Fruit fly (Drosophila melanogaster) whole organism, wandering third instar larva: ENCODE results near the gene ato.
A peak's percentile ranks its signal among the peaks of the same experiment; 100 is the strongest.

Source experiments
- Abd-B ChIP-seq: fragments of >200 bp; optimal IDR thresholded peaks from 2 replicates; lab custom pipeline; 2017; ENCODE audit warnings: missing biosample characterization, missing genetic modification characterization
- CG32264 ChIP-seq: fragments of 200-800 bp; sonication (Bioruptor generic); optimal IDR thresholded peaks from 2 replicates; lab custom pipeline; 2016; ENCODE audit warnings: missing biosample characterization, missing genetic modification characterization
- CG9705 ChIP-seq: fragments of 200-800 bp; sonication (Bioruptor generic); optimal IDR thresholded peaks from 2 replicates; lab custom pipeline; 2018; ENCODE audit warnings: missing biosample characterization, mild to moderate bottlenecking, missing genetic modification characterization
- GATAd ChIP-seq: sonication (Bioruptor generic); optimal IDR thresholded peaks from 2 replicates; lab custom pipeline; 2016; ENCODE audit warnings: missing biosample characterization, missing genetic modification characterization
- HLH106 ChIP-seq: fragments of 200-800 bp; optimal IDR thresholded peaks from 3 replicates; lab custom pipeline; 2019; ENCODE audit warnings: missing biosample characterization, mild to moderate bottlenecking, missing genetic modification characterization, moderate library complexity
- Hr78 ChIP-seq: fragments of >200 bp; optimal IDR thresholded peaks from 2 replicates; lab custom pipeline; 2017; ENCODE audit warnings: missing biosample characterization, missing genetic modification characterization
- Jra ChIP-seq: sonication (Bioruptor generic); optimal IDR thresholded peaks from 2 replicates; lab custom pipeline; 2016; ENCODE audit warnings: missing biosample characterization, missing genetic modification characterization
- Mio ChIP-seq: sonication (Bioruptor generic); optimal IDR thresholded peaks from 2 replicates; lab custom pipeline; 2016; ENCODE audit warnings: missing biosample characterization, missing genetic modification characterization
- Myc ChIP-seq: fragments of >200 bp; optimal IDR thresholded peaks from 2 replicates; lab custom pipeline; 2017
- OdsH ChIP-seq: fragments of 200-800 bp; sonication (Bioruptor generic); optimal IDR thresholded peaks from 2 replicates; lab custom pipeline; 2016; ENCODE audit warnings: missing biosample characterization, mild to moderate bottlenecking, missing genetic modification characterization
- Rel ChIP-seq, 2 experiments: fragments of 200-800 bp; sonication (Bioruptor generic) in 1 of 2; optimal IDR thresholded peaks; 2 replicates in 1 of 2; 3 replicates in 1 of 2; lab custom pipeline; 2016 to 2019; ENCODE audit warnings: mild to moderate bottlenecking in 2 of 2, missing biosample characterization in 2 of 2, missing genetic modification characterization in 2 of 2, moderate library complexity in 1 of 2
- Sp1 ChIP-seq: fragments of 200-800 bp; sonication (Bioruptor generic); optimal IDR thresholded peaks from 3 replicates; lab custom pipeline; 2019; ENCODE audit warnings: missing biosample characterization, mild to moderate bottlenecking, missing genetic modification characterization, moderate library complexity
- Vsx2 ChIP-seq: fragments of 200-300, 225-300 bp; sonication (Bioruptor generic); optimal IDR thresholded peaks from 2 replicates; lab custom pipeline; 2018; ENCODE audit warnings: missing biosample characterization, missing genetic modification characterization; ENCODE audit not compliant: partially characterized antibody
- br ChIP-seq: fragments of 200-800 bp; sonication (Bioruptor generic); optimal IDR thresholded peaks from 2 replicates; lab custom pipeline; 2016; ENCODE audit warnings: missing biosample characterization, missing genetic modification characterization
- brk ChIP-seq: fragments of 200-800 bp; sonication (Bioruptor generic); optimal IDR thresholded peaks from 2 replicates; lab custom pipeline; 2016; ENCODE audit warnings: missing biosample characterization, mild to moderate bottlenecking, missing genetic modification characterization
- dl ChIP-seq, 2 experiments: fragments of 175-275, 200-275 bp in 1 of 2; fragments of 200-275 bp in 1 of 2; sonication (Bioruptor generic); optimal IDR thresholded peaks; lab custom pipeline; 2018; ENCODE audit warnings: mild to moderate bottlenecking in 2 of 2, missing biosample characterization in 2 of 2, missing genetic modification characterization in 2 of 2, moderate library complexity in 2 of 2; ENCODE audit not compliant: partially characterized antibody in 2 of 2, insufficient read depth in 1 of 2
- dmrt93B ChIP-seq: fragments of 200-800 bp; sonication (Bioruptor generic); optimal IDR thresholded peaks from 2 replicates; lab custom pipeline; 2018; ENCODE audit warnings: missing biosample characterization, mild to moderate bottlenecking, missing genetic modification characterization
- dsf ChIP-seq: sonication (Bioruptor generic); optimal IDR thresholded peaks from 2 replicates; lab custom pipeline; 2016; ENCODE audit warnings: missing biosample characterization, missing genetic modification characterization, borderline replicate concordance
- foxo ChIP-seq, 2 experiments: fragments of 200-800 bp; sonication (Bioruptor generic); optimal IDR thresholded peaks; 2 replicates in 1 of 2; 3 replicates in 1 of 2; lab custom pipeline; 2016 to 2017; ENCODE audit warnings: missing biosample characterization in 2 of 2, missing genetic modification characterization in 2 of 2
- h ChIP-seq: fragments of 200-800 bp; sonication (Bioruptor generic); optimal IDR thresholded peaks from 3 replicates; lab custom pipeline; 2016; ENCODE audit warnings: missing biosample characterization, mild to moderate bottlenecking, missing genetic modification characterization
- jim ChIP-seq: fragments of 175-275, 200-325 bp; sonication (Bioruptor generic); optimal IDR thresholded peaks from 2 replicates; lab custom pipeline; 2016; ENCODE audit warnings: missing biosample characterization, mild to moderate bottlenecking, missing genetic modification characterization
- lola ChIP-seq: fragments of >200 bp; optimal IDR thresholded peaks from 2 replicates; lab custom pipeline; 2017; ENCODE audit warnings: missing biosample characterization, missing genetic modification characterization
- pan ChIP-seq: fragments of >200 bp; optimal IDR thresholded peaks from 2 replicates; lab custom pipeline; 2017
- psq ChIP-seq: fragments of 200-800 bp; sonication (Bioruptor generic); optimal IDR thresholded peaks from 3 replicates; lab custom pipeline; 2017; ENCODE audit warnings: missing biosample characterization, mild to moderate bottlenecking, missing genetic modification characterization, moderate library complexity
- rgr ChIP-seq: fragments of 200-800 bp; sonication (Bioruptor generic); optimal IDR thresholded peaks from 3 replicates; lab custom pipeline; 2016; ENCODE audit warnings: missing biosample characterization, mild to moderate bottlenecking, missing genetic modification characterization
- sage ChIP-seq: fragments of 200-800 bp; sonication (Bioruptor generic); optimal IDR thresholded peaks from 2 replicates; lab custom pipeline; 2016; ENCODE audit warnings: missing biosample characterization, mild to moderate bottlenecking, missing genetic modification characterization
- sv ChIP-seq: fragments of 200-800 bp; sonication (Bioruptor generic); optimal IDR thresholded peaks from 3 replicates; lab custom pipeline; 2016; ENCODE audit warnings: missing biosample characterization, missing genetic modification characterization
- tai ChIP-seq: sonication (Bioruptor generic); optimal IDR thresholded peaks from 2 replicates; lab custom pipeline; 2016; ENCODE audit warnings: missing biosample characterization, missing genetic modification characterization
- usp ChIP-seq: fragments of >200 bp; optimal IDR thresholded peaks from 2 replicates; lab custom pipeline; 2017; ENCODE audit warnings: missing biosample characterization, missing genetic modification characterization
- woc ChIP-seq: sonication (Bioruptor generic); optimal IDR thresholded peaks from 2 replicates; lab custom pipeline; 2016; ENCODE audit warnings: missing biosample characterization, mild to moderate bottlenecking, missing genetic modification characterization

Gene ato

DNA sequence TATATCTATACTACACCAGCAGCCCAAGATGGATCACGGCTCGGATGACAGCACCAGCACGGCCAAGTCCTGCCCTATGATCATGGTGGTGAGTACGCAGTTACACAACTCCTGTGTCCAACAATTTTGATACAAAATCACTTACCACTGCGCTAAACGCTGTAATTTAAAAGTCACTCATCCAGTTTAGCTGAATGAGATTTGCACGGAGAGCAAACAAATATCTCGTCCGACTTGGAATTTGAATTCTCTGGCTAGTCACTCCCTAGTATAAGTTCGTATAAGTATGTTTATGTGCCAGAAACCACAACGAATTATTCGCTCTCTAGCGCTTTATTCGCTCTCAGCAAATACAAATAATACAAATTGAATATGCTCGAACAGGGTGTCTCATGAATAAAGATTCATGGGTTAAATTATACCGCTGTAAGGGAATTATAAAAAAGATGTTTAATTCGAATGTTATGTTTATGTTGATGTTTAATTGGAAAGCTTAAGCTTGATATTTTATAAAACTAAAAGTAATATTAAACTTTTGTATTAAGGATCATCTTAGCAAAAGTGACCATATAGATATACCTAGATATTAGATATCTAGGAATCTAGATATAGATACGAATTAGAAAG, 40.0 kb downstream of the ato start:
- TF ChIP-seq foxo (GFP tag; optimal IDR thresholded peaks at IDR 0.05; lab: Kevin White, UChicago) (peak in 1 of 2 experiments; percentile 5), CG32264 (GFP tag; lab: Kevin White, UChicago) (no peak), Myc (lab: Kevin White, UChicago) (no peak), Rel (GFP tag; optimal IDR thresholded peaks at IDR 0.05; lab: Kevin White, UChicago) (no peak), Rel (tag; optimal IDR thresholded peaks at IDR 0.05; lab: Kevin White, UChicago) (peak; percentile 57), h (GFP tag; lab: Kevin White, UChicago) (no peak)

DNA sequence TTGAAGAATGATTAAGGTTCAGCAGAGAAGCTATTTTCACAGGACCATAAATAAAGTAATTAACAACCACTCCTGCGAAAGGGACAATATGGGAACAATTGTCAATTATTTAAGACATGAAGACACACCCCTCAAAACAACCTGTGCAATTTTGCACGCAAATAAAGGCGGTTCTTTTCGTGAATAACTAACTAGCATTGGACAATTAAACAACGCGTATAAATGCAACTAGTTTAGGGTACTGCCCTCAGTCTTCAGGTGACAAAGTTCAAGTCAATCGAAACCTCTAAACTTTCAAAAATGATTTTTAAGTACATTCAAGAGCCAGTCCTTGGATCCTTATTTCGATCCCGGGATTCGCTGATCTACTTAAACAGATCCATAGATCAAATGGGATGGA, 43.6 kb downstream of the ato start, which contains the start of gene Or85a:
Gene Or85a (plus strand): TSS at position 301 of the 400 bp plus-strand sequence.
- TF ChIP-seq usp (GFP tag; lab: Kevin White, UChicago) (no peak), Rel (GFP tag; optimal IDR thresholded peaks at IDR 0.05; lab: Kevin White, UChicago) (no peak), Rel (tag; optimal IDR thresholded peaks at IDR 0.05; lab: Kevin White, UChicago) (no peak), Vsx2 (no peak), Hr78 (GFP tag; lab: Kevin White, UChicago) (no peak), dsf (no peak), GATAd (GFP tag; lab: Kevin White, UChicago) (no peak), h (GFP tag; lab: Kevin White, UChicago) (no peak), dmrt93B (no peak), brk (GFP tag; lab: Kevin White, UChicago) (no peak), Abd-B (no peak), HLH106 (tag; lab: Kevin White, UChicago) (no peak), pan (lab: Kevin White, UChicago) (no peak), OdsH (GFP tag; lab: Kevin White, UChicago) (no peak), woc (GFP tag; lab: Kevin White, UChicago) (no peak), CG9705 (GFP tag; lab: Kevin White, UChicago) (no peak), psq (GFP tag; lab: Kevin White, UChicago) (no peak)

DNA sequence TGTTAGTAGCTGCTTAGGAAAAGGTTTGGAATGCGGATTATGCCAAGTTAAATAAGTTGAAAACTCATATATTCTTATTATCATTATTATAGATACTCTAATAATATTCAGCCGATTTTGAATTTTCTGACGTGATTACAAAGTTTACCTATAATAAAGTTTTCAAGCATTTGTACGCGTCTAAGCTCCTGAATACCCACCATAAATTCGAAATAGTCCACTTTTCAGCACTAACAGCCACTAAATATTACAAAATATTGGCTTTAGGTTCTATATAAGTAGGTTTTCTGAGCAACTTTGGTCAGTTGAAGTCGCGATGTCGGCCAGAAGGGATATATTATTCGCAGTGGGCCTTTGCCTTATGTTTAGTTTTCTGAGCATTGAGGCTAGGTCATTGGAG, 46.2 kb downstream of the ato start, which contains the start of gene CG7443:
Gene CG7443 (plus strand): TSS at position 301 of the 400 bp plus-strand sequence.
- TF ChIP-seq brk (GFP tag; lab: Kevin White, UChicago) (no peak), lola (GFP tag; lab: Kevin White, UChicago) (no peak), Myc (lab: Kevin White, UChicago) (no peak), CG9705 (GFP tag; lab: Kevin White, UChicago) (no peak), Jra (GFP tag; lab: Kevin White, UChicago) (no peak), Sp1 (GFP tag; lab: Kevin White, UChicago) (no peak), usp (GFP tag; lab: Kevin White, UChicago) (no peak), dl (GFP tag; optimal IDR thresholded peaks at IDR 0.05; lab: Kevin White, UChicago; ENCODE audit: insufficient read depth in 1 of 2, partially characterized antibody in 2 of 2) (no peak), GATAd (GFP tag; lab: Kevin White, UChicago) (no peak), jim (no peak), sage (GFP tag; lab: Kevin White, UChicago) (no peak), dsf (no peak), Mio (no peak), Rel (GFP tag; optimal IDR thresholded peaks at IDR 0.05; lab: Kevin White, UChicago) (no peak), Rel (tag; optimal IDR thresholded peaks at IDR 0.05; lab: Kevin White, UChicago) (no peak), Vsx2 (no peak), OdsH (GFP tag; lab: Kevin White, UChicago) (no peak), tai (GFP tag; lab: Kevin White, UChicago) (no peak), sv (GFP tag; lab: Kevin White, UChicago) (no peak), CG32264 (GFP tag; lab: Kevin White, UChicago) (no peak), rgr (no peak)

DNA sequence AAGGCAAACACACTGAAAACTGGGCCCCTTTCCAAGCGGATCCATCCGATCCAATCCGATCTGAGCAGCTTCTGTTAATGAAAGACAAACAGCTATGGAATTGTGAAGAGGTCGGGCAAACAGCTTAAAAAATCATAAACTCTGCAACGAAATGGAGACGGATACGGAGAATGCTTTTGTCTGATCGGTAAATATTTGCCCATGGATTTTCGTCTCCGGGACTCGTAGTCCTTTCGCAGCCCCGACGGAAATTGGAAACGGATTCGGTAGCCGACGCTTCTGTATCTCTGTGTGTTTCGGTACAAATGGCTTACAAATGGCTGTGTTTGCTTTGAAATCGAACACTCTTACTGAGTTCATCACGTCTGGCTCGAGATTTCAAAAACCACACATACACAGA, 49.0 kb downstream of the ato start:
- TF ChIP-seq br (GFP tag; lab: Kevin White, UChicago) (no peak), CG32264 (GFP tag; lab: Kevin White, UChicago) (no peak), sage (GFP tag; lab: Kevin White, UChicago) (no peak), rgr (no peak)
